Fruit fly (Drosophila melanogaster): ENCODE measurements around the gene Ccdc85.
A peak's percentile ranks its signal among the peaks of the same experiment; 100 is the strongest.

The Ccdc85 gene

dm6 chr2L:3056448-3056790, 57.3 kb downstream of the Ccdc85 start, which contains the start of gene FASN1 (continued):
- TF ChIP-seq ewg (GFP tag; optimal IDR thresholded peaks at IDR 0.05) (no peak), CG2678 (tag; optimal IDR thresholded peaks at IDR 0.05) (peak; percentile 17), CG16863 (GFP tag; optimal IDR thresholded peaks at IDR 0.05) (no peak), CG30020 (tag; optimal IDR thresholded peaks at IDR 0.05) (no peak), caup (GFP tag; optimal IDR thresholded peaks at IDR 0.05; ENCODE audit: severe bottlenecking) (peak; percentile 46), ro (GFP tag; IDR thresholded peaks at IDR 0.05) (peak; percentile 2; the same call in 1 of the 2 replicates), CG7987 (GFP tag; optimal IDR thresholded peaks at IDR 0.05) (peak; percentile 64), mirr (GFP tag; optimal IDR thresholded peaks at IDR 0.05) (peak; percentile 62), CG7839 (tag; optimal IDR thresholded peaks at IDR 0.05) (no peak), D (optimal IDR thresholded peaks at IDR 0.05) (no peak), D (GFP tag; optimal IDR thresholded peaks at IDR 0.05) (no peak), CG2875 (GFP tag; optimal IDR thresholded peaks at IDR 0.05) (no peak), slbo (GFP tag; IDR thresholded peaks at IDR 0.05) (no peak; the same call in 1 of the 2 replicates), amos (GFP tag; IDR thresholded peaks at IDR 0.05; ENCODE audit: partially characterized antibody) (peak; percentile 28; the same call in 1 of the 2 replicates), Tbp (GFP tag; optimal IDR thresholded peaks at IDR 0.05) (no peak), CG4617 (GFP tag; optimal IDR thresholded peaks at IDR 0.05; ENCODE audit: borderline replicate concordance) (no peak), pfk (GFP tag; optimal IDR thresholded peaks at IDR 0.05) (peak; percentile 33), Hr51 (GFP tag; optimal IDR thresholded peaks at IDR 0.05) (no peak), TFAM (GFP tag; optimal IDR thresholded peaks at IDR 0.05) (no peak), CG31365 (tag; optimal IDR thresholded peaks at IDR 0.05) (no peak), CG8478 (optimal IDR thresholded peaks at IDR 0.05) (no peak), scrt (GFP tag; optimal IDR thresholded peaks at IDR 0.05) (no peak), CG15514 (GFP tag; optimal IDR thresholded peaks at IDR 0.05) (peak; percentile 34), CG6254 (GFP tag; optimal IDR thresholded peaks at IDR 0.05) (no peak), CTCF (GFP tag; optimal IDR thresholded peaks at IDR 0.05) (no peak), usp (GFP tag; optimal IDR thresholded peaks at IDR 0.05) (no peak), NC2β (GFP tag; optimal IDR thresholded peaks at IDR 0.05) (no peak), ranshi (GFP tag; IDR thresholded peaks at IDR 0.05) (0 out of 2 replicates have a peak, but pooled peaks have one; percentile 50), Rfx (GFP tag; IDR thresholded peaks at IDR 0.05) (no peak; the same call in 1 of the 2 replicates), crp (GFP tag; optimal IDR thresholded peaks at IDR 0.05) (no peak), CG12071 (GFP tag; optimal IDR thresholded peaks at IDR 0.05) (peak; percentile 65), CG6765 (GFP tag; optimal IDR thresholded peaks at IDR 0.05) (no peak), Awh (GFP tag; IDR thresholded peaks at IDR 0.05) (no peak), exex (tag; optimal IDR thresholded peaks at IDR 0.05) (no peak), odd (GFP tag; optimal IDR thresholded peaks at IDR 0.05) (no peak), ap (GFP tag; IDR thresholded peaks at IDR 0.05) (no peak), rib (GFP tag; IDR thresholded peaks at IDR 0.05) (no peak; the same call in 1 of the 2 replicates), Nf-YB (GFP tag; optimal IDR thresholded peaks at IDR 0.05) (no peak), CG34224 (GFP tag; IDR thresholded peaks at IDR 0.05; ENCODE audit: partially characterized antibody) (no peak), Trl (optimal IDR thresholded peaks at IDR 0.05) (peak; percentile 63 to 70), Trl (GFP tag; optimal IDR thresholded peaks at IDR 0.05) (no peak), CG8281 (tag; optimal IDR thresholded peaks at IDR 0.05) (no peak), B-H1 (GFP tag; IDR thresholded peaks at IDR 0.05) (no peak), sima (GFP tag; optimal IDR thresholded peaks at IDR 0.05) (no peak), Taf1 (GFP tag; IDR thresholded peaks at IDR 0.05) (no peak), CG13424 (tag; optimal IDR thresholded peaks at IDR 0.05) (no peak), h (optimal IDR thresholded peaks at IDR 0.05) (no peak), H2.0 (GFP tag; IDR thresholded peaks at IDR 0.05) (no peak), Hey (tag; optimal IDR thresholded peaks at IDR 0.05) (peak; percentile 8), fru (optimal IDR thresholded peaks at IDR 0.05) (no peak), Med (GFP tag) (peak; percentile 92), gsb (GFP tag; IDR thresholded peaks at IDR 0.05) (no peak), dmrt11E (tag; optimal IDR thresholded peaks at IDR 0.05) (no peak)

Measured in whole organism, embryonic.